Worm (Caenorhabditis elegans) whole organism, L4/young adult: Measurements from ENCODE around the gene gst-33.

Experiments used
- dao-5 ChIP-seq: sonication (generic microtip); optimal IDR thresholded peaks from 2 replicates; lab custom pipeline; 2016; ENCODE audit warnings: missing genotype, missing genetic modification characterization, moderate library complexity, missing compliant biosample characterization
- him-1 ChIP-seq: sonication (generic microtip); optimal IDR thresholded peaks from 2 replicates; lab custom pipeline; 2016; ENCODE audit warnings: missing genotype, missing genetic modification reagents, missing genetic modification characterization, missing compliant biosample characterization

- TF ChIP-seq him-1 (tag; lab: Kevin White, UChicago) (no peak), dao-5 (tag; lab: Kevin White, UChicago) (no peak)
These were observed 36.8 kb downstream of the gst-33 start, which contains the start of the genes T20D4.19 and srj-9 for ce11 chrV:3431535-3431990.
